Worm (Caenorhabditis elegans): Measurements from ENCODE around the gene C37C3.11.

C37C3.11 gene

DNA sequence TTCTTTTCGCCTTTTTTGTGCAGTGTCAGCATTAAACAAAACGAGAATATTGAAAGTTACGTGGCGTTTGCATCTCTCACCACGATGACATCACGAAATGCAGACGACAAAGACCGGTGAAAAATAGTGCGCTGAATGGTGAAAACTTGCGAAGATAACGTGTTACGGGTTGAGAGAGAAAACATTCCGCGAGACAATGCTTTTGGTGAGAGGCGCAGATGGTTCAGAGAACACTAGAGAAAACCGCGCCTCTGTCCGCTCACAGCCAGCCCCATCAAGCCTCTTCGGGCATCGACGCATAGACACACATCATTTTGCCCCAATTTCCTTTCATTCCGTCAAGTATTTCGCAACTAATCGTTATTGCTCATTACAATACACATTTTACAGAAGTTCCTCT, 10.0 kb downstream of the C37C3.11 start, which contains the start of the genes C37C3.9 and C37C3.18 (continued):
- TF ChIP-seq sdz-12 (GFP tag; optimal IDR thresholded peaks at IDR 0.05) (no peak), nhr-10 (tag; optimal IDR thresholded peaks at IDR 0.05) (no peak), dmd-6 (GFP tag; IDR thresholded peaks at IDR 0.05) (peak; percentile 84), F44E2.7 (GFP tag; IDR thresholded peaks at IDR 0.05) (no peak), zfp-3 (GFP tag; conservative IDR thresholded peaks at IDR 0.05) (no peak), dmd-9 (GFP tag; IDR thresholded peaks at IDR 0.05) (0 out of 2 replicates have a peak, but pooled peaks have one; percentile 30), mep-1 (tag; optimal IDR thresholded peaks at IDR 0.05) (peak; percentile 78), ceh-32 (tag; optimal IDR thresholded peaks at IDR 0.05; ENCODE audit: poor library complexity) (no peak), nhr-77 (tag; optimal IDR thresholded peaks at IDR 0.05) (peak; percentile 70), pha-4 (GFP tag; IDR thresholded peaks at IDR 0.05) (0 out of 2 replicates have a peak, but pooled peaks have one; percentile 39), pha-4 (tag; optimal IDR thresholded peaks at IDR 0.05) (no peak), nhr-237 (tag; optimal IDR thresholded peaks at IDR 0.05) (no peak), pqm-1 (tag; optimal IDR thresholded peaks at IDR 0.05) (peak; percentile 26), zip-2 (tag; optimal IDR thresholded peaks at IDR 0.05) (no peak), zfp-2 (tag; optimal IDR thresholded peaks at IDR 0.05) (no peak), Y105C5A.15 (GFP tag; IDR thresholded peaks at IDR 0.05) (no peak), ztf-11 (tag; optimal IDR thresholded peaks at IDR 0.05) (no peak), lin-13 (GFP tag; optimal IDR thresholded peaks at IDR 0.05) (peak; percentile 78)

DNA sequence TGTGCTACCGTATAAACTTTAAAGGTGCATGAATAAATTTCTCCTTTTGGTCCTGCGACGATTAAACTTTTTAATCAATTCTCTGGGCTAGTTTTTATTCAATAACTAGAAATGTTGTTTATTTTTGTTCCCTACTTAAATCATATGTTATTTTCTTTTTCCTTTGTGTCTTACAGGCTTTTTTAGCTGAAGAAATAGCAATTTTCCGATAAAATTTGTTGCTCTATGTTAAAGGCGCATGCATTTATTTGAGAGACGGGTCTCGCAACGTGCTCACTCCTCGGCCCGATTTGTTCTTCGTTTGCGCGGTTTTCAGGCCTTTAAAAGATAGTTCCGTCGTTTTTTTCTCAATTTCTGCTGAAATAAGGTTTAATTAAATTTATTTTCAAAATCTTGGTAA, 10.7 kb downstream of the C37C3.11 start:
- TF ChIP-seq nhr-6 (tag; optimal IDR thresholded peaks at IDR 0.05) (peak; percentile 52), lin-38 (GFP tag; IDR thresholded peaks at IDR 0.05) (0 out of 2 replicates have a peak, but pooled peaks have one; percentile 22), mxl-2 (GFP tag; conservative IDR thresholded peaks at IDR 0.05) (no peak), attf-4 (tag; optimal IDR thresholded peaks at IDR 0.05) (no peak), saeg-2 (GFP tag; IDR thresholded peaks at IDR 0.05) (no peak), hmg-1.1 (GFP tag; IDR thresholded peaks at IDR 0.05) (0 out of 2 replicates have a peak, but pooled peaks have one; percentile 34), mes-2 (tag; optimal IDR thresholded peaks at IDR 0.05; ENCODE audit: poor library complexity, severe bottlenecking) (peak; percentile 24), hlh-30 (tag; optimal IDR thresholded peaks at IDR 0.05; ENCODE audit: insufficient read depth) (no peak), rbr-2 (tag; optimal IDR thresholded peaks at IDR 0.05) (no peak), pha-4 (GFP tag; IDR thresholded peaks at IDR 0.05) (no peak), pha-4 (tag; optimal IDR thresholded peaks at IDR 0.05) (no peak), lsy-2 (tag; optimal IDR thresholded peaks at IDR 0.05) (peak in 1 of 2 experiments; percentile 27), daf-16 (GFP tag; optimal IDR thresholded peaks at IDR 0.05) (no peak), daf-16 (tag; optimal IDR thresholded peaks at IDR 0.05) (peak; percentile 25), nhr-237 (tag; optimal IDR thresholded peaks at IDR 0.05) (no peak)

DNA sequence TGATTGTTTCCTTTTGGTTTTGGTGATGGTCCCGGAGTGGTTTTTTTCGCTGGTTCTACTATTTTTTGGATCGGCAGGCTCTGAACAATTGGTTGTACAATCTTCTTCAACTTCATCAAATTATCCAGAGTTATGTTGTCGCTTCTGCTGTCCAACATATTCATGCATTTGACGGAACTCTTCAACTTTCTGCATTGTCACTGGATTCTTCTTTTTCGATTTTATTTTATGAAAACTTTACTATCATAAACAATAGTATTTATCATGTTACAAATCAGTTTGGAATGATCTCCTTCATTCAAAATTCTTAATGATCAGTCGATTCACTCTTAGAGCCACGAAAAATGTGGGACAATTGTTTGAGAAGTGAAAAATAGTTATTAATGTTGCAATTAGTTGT, 12.5 kb downstream of the C37C3.11 start:
- TF ChIP-seq nhr-25 (tag; optimal IDR thresholded peaks at IDR 0.05; ENCODE audit: borderline replicate concordance, insufficient read depth) (no peak), daf-12 (tag; optimal IDR thresholded peaks at IDR 0.05) (no peak), sdz-12 (GFP tag; optimal IDR thresholded peaks at IDR 0.05) (no peak), lin-38 (GFP tag; IDR thresholded peaks at IDR 0.05) (peak; percentile 36; the same call in 1 of the 2 replicates), aha-1 (tag) (peak; percentile 84), nhr-41 (GFP tag; IDR thresholded peaks at IDR 0.05) (no peak), arid-1 (GFP tag; conservative IDR thresholded peaks at IDR 0.05) (no peak), nhr-76 (tag; optimal IDR thresholded peaks at IDR 0.05) (no peak), F44E2.7 (GFP tag; IDR thresholded peaks at IDR 0.05) (no peak), Y75B8A.6 (GFP tag; IDR thresholded peaks at IDR 0.05) (no peak), ces-1 (GFP tag; optimal IDR thresholded peaks at IDR 0.05) (no peak), lin-15B (tag; optimal IDR thresholded peaks at IDR 0.05) (no peak), unc-39 (tag; optimal IDR thresholded peaks at IDR 0.05) (no peak), F49E8.2 (tag; optimal IDR thresholded peaks at IDR 0.05; ENCODE audit: borderline replicate concordance) (peak; percentile 9), vab-7 (GFP tag; IDR thresholded peaks at IDR 0.05) (no peak), zip-2 (tag; optimal IDR thresholded peaks at IDR 0.05) (no peak), ZK337.2 (GFP tag; IDR thresholded peaks at IDR 0.05) (no peak), zag-1 (tag; optimal IDR thresholded peaks at IDR 0.05) (no peak), unc-130 (GFP tag; optimal IDR thresholded peaks at IDR 0.05) (no peak), snpc-1.2 (GFP tag; IDR thresholded peaks at IDR 0.05) (no peak), ama-1 (optimal IDR thresholded peaks at IDR 0.05) (no peak)

Measured in whole organism, L4 larva.